Fruit fly (Drosophila melanogaster) S2 (cell line): ENCODE measurements around the gene sowah.

ENCODE experiments used
- CG8478 ChIP-seq: fragments of >200 bp; optimal IDR thresholded peaks from 2 replicates; lab custom pipeline; 2018
- CTCF ChIP-seq, 2 experiments: fragments of >200 bp; optimal IDR thresholded peaks; 2 replicates each; lab custom pipeline; 2018

dm6 chr3L:12503865-12504650 is 68.3 kb downstream of the sowah start, which contains the start of the genes CG10646 and vih:
- TF ChIP-seq CG8478 (lab: Kevin White, UChicago) (no peak), CTCF (optimal IDR thresholded peaks at IDR 0.05; lab: Kevin White, UChicago) (no peak)
